Fruit fly (Drosophila melanogaster): ENCODE measurements around the gene CG13255.
A peak's percentile ranks its signal among the peaks of the same experiment; 100 is the strongest.

Gene CG13255

DNA sequence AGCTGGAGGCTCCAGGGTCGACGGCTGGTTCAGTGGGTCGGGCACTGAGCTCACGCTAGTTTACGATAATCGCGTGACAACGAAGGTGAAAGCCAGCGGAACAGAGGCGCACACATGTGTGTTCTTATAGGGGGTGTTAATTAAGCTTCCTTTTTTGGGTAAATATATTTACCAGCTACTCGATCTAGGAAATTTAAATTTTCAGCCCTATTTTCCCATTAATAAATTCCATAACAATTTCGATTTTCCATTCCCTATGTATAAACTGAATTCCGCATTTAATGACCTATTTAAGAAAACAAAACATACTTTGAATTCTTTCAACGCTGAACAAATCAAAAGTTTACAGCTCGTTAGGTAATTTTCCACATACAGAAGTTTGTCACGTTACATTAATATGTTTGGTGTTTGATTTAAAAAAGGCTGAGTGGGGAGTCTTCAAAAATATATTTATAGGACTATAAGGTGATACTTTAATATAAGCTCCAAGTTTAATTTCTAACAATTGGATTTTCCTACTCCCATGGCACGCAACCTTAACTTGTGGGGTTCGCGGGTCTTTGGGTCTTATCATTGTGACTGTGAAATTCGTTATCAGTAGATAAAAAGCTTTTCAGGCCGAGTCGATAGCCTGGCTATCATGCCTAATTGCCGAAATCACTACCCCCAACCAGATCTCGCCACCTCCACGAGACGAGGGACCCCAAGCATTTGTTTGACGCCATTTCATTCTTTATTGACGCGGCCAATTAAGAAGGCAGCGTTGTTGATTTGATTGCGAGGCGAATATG lies at the start of gene CG13255 (continued):
- peak; percentile 43 for TF ChIP-seq Hand (GFP tag; optimal IDR thresholded peaks at IDR 0.05)
- no peak for TF ChIP-seq cas (GFP tag; IDR thresholded peaks at IDR 0.05)
- peak; percentile 50 for TF ChIP-seq CG4424 (GFP tag; optimal IDR thresholded peaks at IDR 0.05)
- peak; percentile 43 for TF ChIP-seq nmo (GFP tag; optimal IDR thresholded peaks at IDR 0.05)
- peak; percentile 3 for TF ChIP-seq CG15514 (GFP tag; optimal IDR thresholded peaks at IDR 0.05)
- TF ChIP-seq CG11696 (GFP tag; IDR thresholded peaks at IDR 0.05): no peak
- TF ChIP-seq Ada2b (GFP tag; IDR thresholded peaks at IDR 0.05): no peak
- no peak for TF ChIP-seq sim (GFP tag; IDR thresholded peaks at IDR 0.05)
- peak; percentile 11 for TF ChIP-seq sd (tag; optimal IDR thresholded peaks at IDR 0.05)
- no peak for TF ChIP-seq CG6791 (GFP tag; IDR thresholded peaks at IDR 0.05; ENCODE audit: partially characterized antibody)
- no peak for TF ChIP-seq Atf3 (GFP tag; optimal IDR thresholded peaks at IDR 0.05)
- no peak for TF ChIP-seq jigr1 (GFP tag; IDR thresholded peaks at IDR 0.05)
- no peak for TF ChIP-seq tgo (GFP tag; IDR thresholded peaks at IDR 0.05)
- TF ChIP-seq CG2129 (GFP tag; IDR thresholded peaks at IDR 0.05; ENCODE audit: partially characterized antibody): no peak
- peak; percentile 14 for TF ChIP-seq vfl (GFP tag; optimal IDR thresholded peaks at IDR 0.05)
- no peak for TF ChIP-seq run (tag; optimal IDR thresholded peaks at IDR 0.05)
- TF ChIP-seq Xbp1 (GFP tag; optimal IDR thresholded peaks at IDR 0.05): peak; percentile 21
- no peak for TF ChIP-seq CG8281 (tag; optimal IDR thresholded peaks at IDR 0.05)
- peak; percentile 59 for TF ChIP-seq HLH54F (GFP tag; optimal IDR thresholded peaks at IDR 0.05)
- TF ChIP-seq sug (tag; optimal IDR thresholded peaks at IDR 0.05): peak; percentile 95
- TF ChIP-seq emc (GFP tag; optimal IDR thresholded peaks at IDR 0.05): no peak
- TF ChIP-seq CG18599 (GFP tag; optimal IDR thresholded peaks at IDR 0.05): peak; percentile 71
- peak; percentile 65 for TF ChIP-seq GATAe (GFP tag; conservative IDR thresholded peaks at IDR 0.05)
- TF ChIP-seq CG4854 (GFP tag; optimal IDR thresholded peaks at IDR 0.05): no peak
- no peak for TF ChIP-seq z (GFP tag; IDR thresholded peaks at IDR 0.05)
- no peak for TF ChIP-seq wor (GFP tag; IDR thresholded peaks at IDR 0.05)
- TF ChIP-seq CG10543 (GFP tag; optimal IDR thresholded peaks at IDR 0.05): peak; percentile 48
- TF ChIP-seq Atf6 (GFP tag; IDR thresholded peaks at IDR 0.05): no peak
- no peak for TF ChIP-seq dm (GFP tag; optimal IDR thresholded peaks at IDR 0.05)
- no peak for TF ChIP-seq Awh (GFP tag; IDR thresholded peaks at IDR 0.05)
- no peak for TF ChIP-seq ERR (GFP tag; optimal IDR thresholded peaks at IDR 0.05)
- TF ChIP-seq nom (GFP tag; optimal IDR thresholded peaks at IDR 0.05): no peak
- no peak for TF ChIP-seq pfk (GFP tag; optimal IDR thresholded peaks at IDR 0.05)
- peak; percentile 48 for TF ChIP-seq Fer1 (GFP tag; optimal IDR thresholded peaks at IDR 0.05)
- no peak for TF ChIP-seq E2f2 (GFP tag; IDR thresholded peaks at IDR 0.05)
- TF ChIP-seq Stat92E (GFP tag; optimal IDR thresholded peaks at IDR 0.05): no peak
- peak; percentile 53 for TF ChIP-seq pho (GFP tag; optimal IDR thresholded peaks at IDR 0.05)
- peak; percentile 36 for TF ChIP-seq Myb (GFP tag; optimal IDR thresholded peaks at IDR 0.05)
- peak; percentile 82 for TF ChIP-seq CG2120 (GFP tag; optimal IDR thresholded peaks at IDR 0.05)
- TF ChIP-seq cato (GFP tag; optimal IDR thresholded peaks at IDR 0.05; ENCODE audit: borderline replicate concordance): peak; percentile 10
- no peak for TF ChIP-seq CG31365 (tag; optimal IDR thresholded peaks at IDR 0.05)
- TF ChIP-seq Dp (GFP tag; optimal IDR thresholded peaks at IDR 0.05): no peak
- no peak for TF ChIP-seq CG7271 (tag; optimal IDR thresholded peaks at IDR 0.05)
- no peak for TF ChIP-seq Side (GFP tag; optimal IDR thresholded peaks at IDR 0.05)
- TF ChIP-seq CG6689 (GFP tag; IDR thresholded peaks at IDR 0.05): 0 out of 2 replicates have a peak, but pooled peaks have one; percentile 28
- TF ChIP-seq Dek (tag; optimal IDR thresholded peaks at IDR 0.05): peak; percentile 48
- no peak for TF ChIP-seq CrebB (tag; optimal IDR thresholded peaks at IDR 0.05)
- TF ChIP-seq CG9727 (GFP tag; optimal IDR thresholded peaks at IDR 0.05): peak; percentile 56
- no peak for TF ChIP-seq CG3847 (GFP tag; IDR thresholded peaks at IDR 0.05)

All from whole organism, embryonic.